Fruit fly (Drosophila melanogaster) whole organism, embryonic: ENCODE measurements around the gene CG15330.

Experiments
- Ada2b ChIP-seq: fragments of 200-800 bp; sonication (Bioruptor generic); IDR thresholded peaks from 2 replicates; pipeline ENCODE4 v1.3.6; 2022; ENCODE audit warnings: missing biosample characterization, missing genetic modification characterization
- Aef1 ChIP-seq: fragments of 200-800 bp; sonication (Bioruptor generic); IDR thresholded peaks from 3 replicates; pipeline ENCODE4 v1.3.6; 2022; ENCODE audit warnings: missing biosample characterization, missing genetic modification characterization
- Bdp1 ChIP-seq: fragments of 200-800 bp; sonication (Bioruptor generic); optimal IDR thresholded peaks from 3 replicates; lab custom pipeline; 2016; ENCODE audit warnings: missing biosample characterization, missing genetic modification characterization
- Bgb ChIP-seq: fragments of 200-800 bp; sonication (Bioruptor generic); IDR thresholded peaks from 2 replicates; pipeline ENCODE4 v1.3.6; 2022; ENCODE audit warnings: missing biosample characterization, missing genetic modification characterization; ENCODE audit not compliant: partially characterized antibody
- CG10366 ChIP-seq: fragments of 200-800 bp; sonication (Bioruptor generic); IDR thresholded peaks from 2 replicates; pipeline ENCODE4 v1.3.6; 2022; ENCODE audit warnings: missing biosample characterization, missing genetic modification characterization
- CG10565 ChIP-seq: fragments of 200-800 bp; sonication (Bioruptor generic); optimal IDR thresholded peaks from 3 replicates; lab custom pipeline; 2016; ENCODE audit warnings: missing biosample characterization, mild to moderate bottlenecking, missing genetic modification characterization
- CG10979 ChIP-seq: fragments of 200-800 bp; sonication (Bioruptor generic); optimal IDR thresholded peaks from 2 replicates; lab custom pipeline; 2018; ENCODE audit warnings: missing biosample characterization, mild to moderate bottlenecking, missing genetic modification characterization, moderate library complexity
- CG11456 ChIP-seq: fragments of 200-800 bp; sonication (Bioruptor generic); IDR thresholded peaks from 3 replicates; pipeline ENCODE4 v1.3.6; 2022; ENCODE audit warnings: missing biosample characterization, missing genetic modification characterization
- CG12942 ChIP-seq: fragments of 200-800 bp; sonication (Bioruptor generic); optimal IDR thresholded peaks from 3 replicates; lab custom pipeline; 2016; ENCODE audit warnings: missing biosample characterization, missing genetic modification characterization
- CG17186 ChIP-seq: fragments of 200-800 bp; sonication (Bioruptor generic); optimal IDR thresholded peaks from 3 replicates; lab custom pipeline; 2017; ENCODE audit warnings: missing biosample characterization, missing genetic modification reagents, missing genetic modification characterization
- CG30403 ChIP-seq: fragments of 200-800 bp; sonication (Bioruptor generic); optimal IDR thresholded peaks from 3 replicates; lab custom pipeline; 2016; ENCODE audit warnings: missing biosample characterization, missing genetic modification characterization
- CG31365 ChIP-seq: fragments of 200-800 bp; sonication (Bioruptor generic); optimal IDR thresholded peaks from 2 replicates; lab custom pipeline; 2018; ENCODE audit warnings: missing biosample characterization, mild to moderate bottlenecking, missing genetic modification characterization
- CG32772 ChIP-seq: fragments of 200-800 bp; sonication (Bioruptor generic); IDR thresholded peaks from 2 replicates; pipeline ENCODE4 v1.3.6; 2022; ENCODE audit warnings: missing biosample characterization, missing genetic modification characterization
- CG4424 ChIP-seq: fragments of 200-800 bp; sonication (Bioruptor generic); optimal IDR thresholded peaks from 3 replicates; lab custom pipeline; 2016; ENCODE audit warnings: missing biosample characterization, missing genetic modification characterization
- CG6854 ChIP-seq: fragments of 200-800 bp; sonication (Bioruptor generic); optimal IDR thresholded peaks from 3 replicates; lab custom pipeline; 2017; ENCODE audit warnings: missing biosample characterization, mild to moderate bottlenecking, missing genetic modification characterization
- CG7987 ChIP-seq: fragments of 200-800 bp; sonication (Bioruptor generic); optimal IDR thresholded peaks from 2 replicates; lab custom pipeline; 2018; ENCODE audit warnings: missing biosample characterization, mild to moderate bottlenecking, missing genetic modification characterization, moderate library complexity
- CG8765 ChIP-seq: fragments of 200-800 bp; sonication (Bioruptor generic); IDR thresholded peaks from 2 replicates; pipeline ENCODE4 v1.3.6; 2022; ENCODE audit warnings: missing biosample characterization, missing genetic modification characterization
- CG9797 ChIP-seq: fragments of 200-800 bp; sonication (Bioruptor generic); optimal IDR thresholded peaks from 3 replicates; lab custom pipeline; 2018; ENCODE audit warnings: missing biosample characterization, mild to moderate bottlenecking, missing genetic modification characterization
- Dip3 ChIP-seq: fragments of 200-800 bp; sonication (Bioruptor generic); optimal IDR thresholded peaks from 3 replicates; lab custom pipeline; 2016; ENCODE audit warnings: missing biosample characterization, missing genetic modification characterization
- E2f1 ChIP-seq: fragments of 200-800 bp; sonication (Bioruptor generic); IDR thresholded peaks from 2 replicates; pipeline ENCODE4 v1.3.6; 2022; ENCODE audit warnings: missing biosample characterization, missing genetic modification characterization
- Eip74EF ChIP-seq, 2 experiments: fragments of 200-800 bp in 1 of 2; fragments of >200 bp in 1 of 2; sonication (Bioruptor generic) in 1 of 2; optimal IDR thresholded peaks; 2 replicates each; lab custom pipeline; 2017 to 2019; ENCODE audit warnings: missing biosample characterization in 2 of 2, missing genetic modification characterization in 2 of 2, mild to moderate bottlenecking in 1 of 2, moderate library complexity in 1 of 2
- Ets97D ChIP-seq: fragments of 200-800 bp; sonication (Bioruptor generic); optimal IDR thresholded peaks from 3 replicates; lab custom pipeline; 2016; ENCODE audit warnings: missing biosample characterization, missing genetic modification characterization
- Fer2 ChIP-seq: fragments of 200-800 bp; sonication (Bioruptor generic); optimal IDR thresholded peaks from 2 replicates; lab custom pipeline; 2018; ENCODE audit warnings: missing biosample characterization, mild to moderate bottlenecking, missing genetic modification characterization, moderate library complexity
- Hsf ChIP-seq: fragments of 200-800 bp; sonication (Bioruptor generic); optimal IDR thresholded peaks from 3 replicates; lab custom pipeline; 2016; ENCODE audit warnings: missing biosample characterization, missing genetic modification characterization
- Kr ChIP-seq: fragments of 200-800 bp; sonication (Bioruptor generic); optimal IDR thresholded peaks from 2 replicates; lab custom pipeline; 2017; ENCODE audit warnings: missing biosample characterization, mild to moderate bottlenecking, missing genetic modification characterization
- Max ChIP-seq: fragments of 200-800 bp; sonication (Bioruptor generic); optimal IDR thresholded peaks from 2 replicates; lab custom pipeline; 2016; ENCODE audit warnings: missing biosample characterization, mild to moderate bottlenecking, missing genetic modification characterization
- Ravus ChIP-seq: fragments of 200-800 bp; sonication (Bioruptor generic); IDR thresholded peaks from 2 replicates; pipeline ENCODE4 v1.3.6; 2022; ENCODE audit warnings: missing biosample characterization, missing genetic modification characterization
- Xbp1 ChIP-seq: fragments of 200-800 bp; sonication (Bioruptor generic); optimal IDR thresholded peaks from 3 replicates; lab custom pipeline; 2016; ENCODE audit warnings: missing biosample characterization, mild to moderate bottlenecking, missing genetic modification characterization
- abd-A ChIP-seq: fragments of 200-800 bp; sonication (Bioruptor generic); optimal IDR thresholded peaks from 3 replicates; lab custom pipeline; 2019; ENCODE audit warnings: missing biosample characterization, mild to moderate bottlenecking, missing genetic modification characterization, moderate library complexity
- ac ChIP-seq: fragments of 200-800 bp; sonication (Bioruptor generic); optimal IDR thresholded peaks from 3 replicates; lab custom pipeline; 2017; ENCODE audit warnings: missing biosample characterization, mild to moderate bottlenecking, missing genetic modification characterization
- ara ChIP-seq: fragments of 200-800 bp; sonication (Bioruptor generic); IDR thresholded peaks from 2 replicates; pipeline ENCODE4 v1.3.6; 2022; ENCODE audit warnings: missing biosample characterization, missing genetic modification characterization
- ato ChIP-seq: fragments of 200-800 bp; sonication (Bioruptor generic); IDR thresholded peaks from 2 replicates; pipeline ENCODE4 v1.3.6; 2022; ENCODE audit warnings: missing biosample characterization, missing genetic modification characterization; ENCODE audit not compliant: partially characterized antibody
- bcd ChIP-seq: fragments of 200-800 bp; sonication (Bioruptor generic); optimal IDR thresholded peaks from 2 replicates; lab custom pipeline; 2017; ENCODE audit warnings: missing biosample characterization, mild to moderate bottlenecking, missing genetic modification characterization
- cato ChIP-seq: fragments of 200-800 bp; sonication (Bioruptor generic); optimal IDR thresholded peaks from 2 replicates; lab custom pipeline; 2016; ENCODE audit warnings: missing biosample characterization, missing genetic modification characterization, borderline replicate concordance
- chif ChIP-seq, 2 experiments: fragments of 200-800 bp; sonication (Bioruptor generic); optimal IDR thresholded peaks; 3 replicates each; lab custom pipeline; 2016; ENCODE audit warnings: missing biosample characterization in 2 of 2, missing genetic modification characterization in 2 of 2
- cwo ChIP-seq: fragments of 200-800 bp; sonication (Bioruptor generic); optimal IDR thresholded peaks from 3 replicates; lab custom pipeline; 2017; ENCODE audit warnings: missing biosample characterization, missing genetic modification characterization, mild to moderate bottlenecking, moderate library complexity, missing genetic modification reagents
- dysf ChIP-seq: fragments of 200-800 bp; sonication (Bioruptor generic); IDR thresholded peaks from 3 replicates; pipeline ENCODE4 v1.3.6; 2022; ENCODE audit warnings: missing biosample characterization, missing genetic modification characterization
- emc ChIP-seq: fragments of 200-800 bp; sonication (Bioruptor generic); optimal IDR thresholded peaks from 2 replicates; lab custom pipeline; 2016; ENCODE audit warnings: missing biosample characterization, missing genetic modification characterization
- fru ChIP-seq: fragments of >200 bp; optimal IDR thresholded peaks from 2 replicates; lab custom pipeline; 2017
- ham ChIP-seq: fragments of 200-800 bp; sonication (Bioruptor generic); IDR thresholded peaks from 2 replicates; pipeline ENCODE4 v1.3.6; 2022; ENCODE audit warnings: missing biosample characterization, missing genetic modification characterization
- lab ChIP-seq: fragments of 200-800 bp; sonication (Bioruptor generic); optimal IDR thresholded peaks from 3 replicates; lab custom pipeline; 2017; ENCODE audit warnings: missing biosample characterization, missing genetic modification characterization, mild to moderate bottlenecking, moderate library complexity, missing genetic modification reagents
- lbe ChIP-seq: fragments of 200-800 bp; sonication (Bioruptor generic); optimal IDR thresholded peaks from 2 replicates; lab custom pipeline; 2016; ENCODE audit warnings: missing biosample characterization, mild to moderate bottlenecking, missing genetic modification characterization
- mirr ChIP-seq: fragments of 200-800 bp; sonication (Bioruptor generic); optimal IDR thresholded peaks from 3 replicates; lab custom pipeline; 2018; ENCODE audit warnings: missing biosample characterization, mild to moderate bottlenecking, missing genetic modification characterization
- salm ChIP-seq: fragments of 200-800 bp; sonication (Bioruptor generic); optimal IDR thresholded peaks from 2 replicates; lab custom pipeline; 2018; ENCODE audit warnings: missing biosample characterization, mild to moderate bottlenecking, missing genetic modification characterization
- sisA ChIP-seq: fragments of 200-800 bp; sonication (Bioruptor generic); IDR thresholded peaks from 2 replicates; pipeline ENCODE4 v1.3.6; 2022; ENCODE audit warnings: missing biosample characterization, missing genetic modification characterization
- sr ChIP-seq: fragments of 200-800 bp; sonication (Bioruptor generic); IDR thresholded peaks from 3 replicates; pipeline ENCODE4 v1.3.6; 2022; ENCODE audit warnings: missing biosample characterization, missing genetic modification characterization
- tup ChIP-seq: fragments of 200-800 bp; sonication (Bioruptor generic); optimal IDR thresholded peaks from 2 replicates; lab custom pipeline; 2016; ENCODE audit warnings: missing biosample characterization, mild to moderate bottlenecking, missing genetic modification characterization, moderate library complexity
- vfl ChIP-seq: fragments of 200-800 bp; sonication (Bioruptor generic); optimal IDR thresholded peaks from 2 replicates; lab custom pipeline; 2016; ENCODE audit warnings: missing biosample characterization, missing genetic modification characterization
- vnd ChIP-seq: fragments of 200-800 bp; sonication (Bioruptor generic); IDR thresholded peaks from 3 replicates; pipeline ENCODE4 v1.3.6; 2022; ENCODE audit warnings: missing biosample characterization, missing genetic modification characterization; ENCODE audit not compliant: partially characterized antibody
- z ChIP-seq: fragments of 200-800 bp; sonication (Bioruptor generic); IDR thresholded peaks from 3 replicates; pipeline ENCODE4 v1.3.6; 2022; ENCODE audit warnings: missing biosample characterization, missing genetic modification characterization
- zfh2 ChIP-seq: fragments of 200-800 bp; sonication (Bioruptor generic); optimal IDR thresholded peaks from 2 replicates; lab custom pipeline; 2016; ENCODE audit warnings: missing biosample characterization, missing genetic modification characterization

Gene CG15330

DNA sequence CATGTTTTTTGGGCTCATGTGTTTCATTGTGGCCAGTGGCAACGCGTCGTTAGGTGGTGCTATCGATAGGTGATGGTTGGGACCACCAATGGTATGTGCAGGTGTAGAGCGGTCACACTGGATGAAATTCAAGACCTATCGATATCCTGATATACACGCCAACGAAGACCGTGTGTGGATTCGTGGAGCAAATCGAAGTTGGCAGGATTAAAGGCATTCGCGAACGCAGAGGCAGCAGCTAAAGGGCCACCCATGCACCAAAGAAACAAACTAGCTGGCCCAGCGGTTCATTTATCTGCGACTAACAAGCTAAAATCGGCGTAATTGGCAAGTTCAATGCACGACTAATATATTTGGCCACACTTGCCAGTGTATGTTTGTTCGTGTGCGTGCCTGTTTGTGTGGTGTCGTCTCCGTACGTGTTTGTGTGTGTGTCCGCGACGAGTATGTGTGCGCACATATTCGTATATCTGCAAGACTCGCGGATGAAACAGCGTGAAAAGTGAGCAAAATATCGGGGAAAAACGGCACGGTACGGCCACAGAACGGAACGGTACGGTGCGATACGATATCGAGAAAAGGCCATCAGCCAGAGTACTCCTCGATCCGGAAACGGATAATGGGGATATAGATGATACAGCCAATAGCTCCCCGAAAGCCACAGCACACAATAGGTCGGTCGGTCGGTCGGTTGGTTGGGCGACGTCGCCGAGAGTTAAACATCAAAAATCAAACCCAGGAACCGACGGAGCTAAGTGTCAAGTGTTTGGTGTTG, 19.9 kb upstream of the CG15330 start, which contains the start of gene Ubr3 (continued):
- TF ChIP-seq cato (GFP tag; lab: Kevin White, UChicago) (no peak), CG4424 (GFP tag; lab: Kevin White, UChicago) (no peak), sr (GFP tag; lab: Robert Waterston, UW) (no peak), CG30403 (no peak), CG31365 (tag; lab: Kevin White, UChicago) (no peak), Eip74EF (GFP tag; optimal IDR thresholded peaks at IDR 0.05; lab: Kevin White, UChicago) (no peak), CG10565 (no peak), salm (tag; lab: Kevin White, UChicago) (no peak), Ada2b (GFP tag; lab: Robert Waterston, UW) (no peak), Hsf (GFP tag; lab: Kevin White, UChicago) (no peak), vnd (GFP tag; lab: Robert Waterston, UW) (peak; percentile 73), Bgb (GFP tag; lab: Robert Waterston, UW) (peak; percentile 86), z (GFP tag; lab: Robert Waterston, UW) (no peak), Aef1 (no peak), CG8765 (GFP tag; lab: Robert Waterston, UW) (no peak), zfh2 (peak; percentile 22), CG10979 (tag; lab: Kevin White, UChicago) (no peak), CG10366 (GFP tag; lab: Robert Waterston, UW) (no peak), CG6854 (GFP tag; lab: Kevin White, UChicago) (no peak), chif (GFP tag; optimal IDR thresholded peaks at IDR 0.05; lab: Kevin White, UChicago) (no peak), lab (GFP tag; lab: Kevin White, UChicago) (peak; percentile 47), emc (GFP tag; lab: Kevin White, UChicago) (no peak), Max (GFP tag; lab: Kevin White, UChicago) (no peak), abd-A (tag; lab: Kevin White, UChicago) (no peak), Ravus (GFP tag; lab: Robert Waterston, UW) (no peak), fru (lab: Kevin White, UChicago) (no peak), ara (GFP tag; lab: Robert Waterston, UW) (no peak), ac (GFP tag; lab: Kevin White, UChicago) (no peak), ham (no peak), Xbp1 (GFP tag; lab: Kevin White, UChicago) (no peak), cwo (no peak), ato (GFP tag; lab: Robert Waterston, UW) (peak; percentile 59), CG7987 (GFP tag; lab: Kevin White, UChicago) (no peak), CG9797 (GFP tag; lab: Kevin White, UChicago) (peak; percentile 82), mirr (GFP tag; lab: Kevin White, UChicago) (no peak), Ets97D (peak; percentile 92), lbe (no peak), CG12942 (GFP tag; lab: Kevin White, UChicago) (no peak), tup (no peak), bcd (GFP tag; lab: Kevin White, UChicago) (no peak), E2f1 (GFP tag; lab: Robert Waterston, UW) (no peak), CG17186 (GFP tag; lab: Kevin White, UChicago) (peak; percentile 41), Kr (GFP tag; lab: Kevin White, UChicago) (no peak), Bdp1 (GFP tag; lab: Kevin White, UChicago) (no peak), CG32772 (no peak), dysf (no peak), Fer2 (no peak), sisA (GFP tag; lab: Robert Waterston, UW) (no peak), CG11456 (no peak), vfl (GFP tag; lab: Kevin White, UChicago) (no peak), Dip3 (GFP tag; lab: Kevin White, UChicago) (no peak)
